Fruit fly (Drosophila melanogaster) whole organism, embryonic: ENCODE results near the gene mio.

Source experiments
- Atf3 ChIP-seq: fragments of 200-800 bp; sonication (Bioruptor generic); optimal IDR thresholded peaks from 3 replicates; lab custom pipeline; 2016; ENCODE audit warnings: missing biosample characterization, missing genetic modification characterization
- Bgb ChIP-seq: fragments of 200-800 bp; sonication (Bioruptor generic); IDR thresholded peaks from 2 replicates; pipeline ENCODE4 v1.3.6; 2022; ENCODE audit warnings: missing biosample characterization, missing genetic modification characterization; ENCODE audit not compliant: partially characterized antibody
- Blimp-1 ChIP-seq: fragments of 200-800 bp; sonication (Bioruptor generic); optimal IDR thresholded peaks from 3 replicates; lab custom pipeline; 2018; ENCODE audit warnings: missing biosample characterization, missing genetic modification characterization, mild to moderate bottlenecking, moderate library complexity, missing genetic modification reagents
- CG10267 ChIP-seq: fragments of 200-800 bp; sonication (Bioruptor generic); optimal IDR thresholded peaks from 2 replicates; lab custom pipeline; 2018; ENCODE audit warnings: missing biosample characterization, mild to moderate bottlenecking, missing genetic modification characterization, moderate library complexity
- CG10431 ChIP-seq: fragments of 200-800 bp; sonication (Bioruptor generic); optimal IDR thresholded peaks from 3 replicates; lab custom pipeline; 2018; ENCODE audit warnings: missing biosample characterization, mild to moderate bottlenecking, missing genetic modification characterization
- CG10462 ChIP-seq: fragments of 200-800 bp; sonication (Bioruptor generic); optimal IDR thresholded peaks from 2 replicates; lab custom pipeline; 2016; ENCODE audit warnings: missing biosample characterization, missing genetic modification characterization
- CG13296 ChIP-seq: fragments of 200-800 bp; sonication (Bioruptor generic); optimal IDR thresholded peaks from 3 replicates; lab custom pipeline; 2018; ENCODE audit warnings: missing biosample characterization, mild to moderate bottlenecking, missing genetic modification characterization
- CG1529 ChIP-seq: fragments of 200-800 bp; sonication (Bioruptor generic); optimal IDR thresholded peaks from 3 replicates; lab custom pipeline; 2018; ENCODE audit warnings: missing biosample characterization, missing genetic modification characterization
- CG15479 ChIP-seq: fragments of 200-800 bp; sonication (Bioruptor generic); optimal IDR thresholded peaks from 3 replicates; lab custom pipeline; 2019; ENCODE audit warnings: missing biosample characterization, mild to moderate bottlenecking, missing genetic modification characterization, moderate library complexity
- CG1602 ChIP-seq: fragments of 200-800 bp; sonication (Bioruptor generic); optimal IDR thresholded peaks from 3 replicates; lab custom pipeline; 2016; ENCODE audit warnings: missing biosample characterization, missing genetic modification characterization
- CG1647 ChIP-seq: fragments of 200-800 bp; sonication (Bioruptor generic); optimal IDR thresholded peaks from 3 replicates; lab custom pipeline; 2016; ENCODE audit warnings: missing biosample characterization, missing genetic modification characterization
- CG17568 ChIP-seq: fragments of 200-800 bp; sonication (Bioruptor generic); optimal IDR thresholded peaks from 2 replicates; lab custom pipeline; 2018; ENCODE audit warnings: missing biosample characterization, mild to moderate bottlenecking, missing genetic modification characterization, moderate library complexity
- CG17829 ChIP-seq: fragments of 200-800 bp; optimal IDR thresholded peaks from 2 replicates; lab custom pipeline; 2019; ENCODE audit warnings: missing biosample characterization, mild to moderate bottlenecking, missing genetic modification characterization, moderate library complexity
- CG18619 ChIP-seq: fragments of 200-800 bp; sonication (Bioruptor generic); optimal IDR thresholded peaks from 3 replicates; lab custom pipeline; 2017; ENCODE audit warnings: missing biosample characterization, mild to moderate bottlenecking, missing genetic modification characterization
- CG2129 ChIP-seq: fragments of 200-800 bp; sonication (Bioruptor generic); IDR thresholded peaks from 2 replicates; pipeline ENCODE4 v1.3.6; 2022; ENCODE audit warnings: missing biosample characterization, missing genetic modification characterization; ENCODE audit not compliant: partially characterized antibody
- CG33557 ChIP-seq: fragments of 200-800 bp; sonication (Bioruptor generic); optimal IDR thresholded peaks from 2 replicates; lab custom pipeline; 2019; ENCODE audit warnings: missing biosample characterization, mild to moderate bottlenecking, missing genetic modification characterization, moderate library complexity
- CG34224 ChIP-seq: fragments of 200-800 bp; sonication (Bioruptor generic); IDR thresholded peaks from 3 replicates; pipeline ENCODE4 v1.3.6; 2022; ENCODE audit warnings: missing biosample characterization, missing genetic modification characterization; ENCODE audit not compliant: partially characterized antibody
- CG4328 ChIP-seq: fragments of 200-800 bp; sonication (Bioruptor generic); optimal IDR thresholded peaks from 3 replicates; lab custom pipeline; 2017; ENCODE audit warnings: missing biosample characterization, missing genetic modification reagents, missing genetic modification characterization
- CG4404 ChIP-seq: fragments of 200-800 bp; sonication (Bioruptor generic); IDR thresholded peaks from 2 replicates; pipeline ENCODE4 v1.3.6; 2022; ENCODE audit warnings: missing biosample characterization, missing genetic modification characterization
- CG4707 ChIP-seq: fragments of 200-800 bp; sonication (Bioruptor generic); optimal IDR thresholded peaks from 2 replicates; lab custom pipeline; 2018; ENCODE audit warnings: missing biosample characterization, mild to moderate bottlenecking, missing genetic modification characterization, moderate library complexity
- CG6175 ChIP-seq: fragments of 200-800 bp; sonication (Bioruptor generic); IDR thresholded peaks from 3 replicates; pipeline ENCODE4 v1.3.6; 2022; ENCODE audit warnings: missing biosample characterization, missing genetic modification characterization
- CG6654 ChIP-seq: fragments of 200-800 bp; sonication (Bioruptor generic); optimal IDR thresholded peaks from 2 replicates; lab custom pipeline; 2017; ENCODE audit warnings: missing biosample characterization, mild to moderate bottlenecking, missing genetic modification characterization
- CG7745 ChIP-seq: fragments of 200-800 bp; sonication (Bioruptor generic); optimal IDR thresholded peaks from 2 replicates; lab custom pipeline; 2018; ENCODE audit warnings: missing biosample characterization, mild to moderate bottlenecking, missing genetic modification characterization, moderate library complexity
- CG7928 ChIP-seq: fragments of 200-800 bp; sonication (Bioruptor generic); optimal IDR thresholded peaks from 2 replicates; lab custom pipeline; 2017; ENCODE audit warnings: missing biosample characterization, mild to moderate bottlenecking, missing genetic modification characterization
- CG7963 ChIP-seq: fragments of 200-800 bp; sonication (Bioruptor generic); IDR thresholded peaks from 3 replicates; pipeline ENCODE4 v1.3.6; 2022; ENCODE audit warnings: missing biosample characterization, missing genetic modification characterization; ENCODE audit not compliant: partially characterized antibody
- CTCF ChIP-seq: fragments of 200-800 bp; sonication (Bioruptor generic); optimal IDR thresholded peaks from 2 replicates; lab custom pipeline; 2017; ENCODE audit warnings: missing biosample characterization, mild to moderate bottlenecking, missing genetic modification characterization, moderate library complexity
- D19A ChIP-seq: fragments of 200-800 bp; optimal IDR thresholded peaks from 3 replicates; lab custom pipeline; 2019; ENCODE audit warnings: missing biosample characterization, mild to moderate bottlenecking, missing genetic modification characterization, moderate library complexity
- Ets97D ChIP-seq: fragments of 200-800 bp; sonication (Bioruptor generic); optimal IDR thresholded peaks from 3 replicates; lab custom pipeline; 2016; ENCODE audit warnings: missing biosample characterization, missing genetic modification characterization
- Hr3 ChIP-seq: fragments of 200-800 bp; sonication (Bioruptor generic); optimal IDR thresholded peaks from 3 replicates; lab custom pipeline; 2016; ENCODE audit warnings: missing biosample characterization, missing genetic modification characterization
- Lpt ChIP-seq: fragments of >200 bp; optimal IDR thresholded peaks from 2 replicates; lab custom pipeline; 2018; ENCODE audit warnings: missing biosample characterization, missing genetic modification characterization
- MTF-1 ChIP-seq: fragments of 200-800 bp; sonication (Bioruptor generic); optimal IDR thresholded peaks from 2 replicates; lab custom pipeline; 2018; ENCODE audit warnings: missing biosample characterization, mild to moderate bottlenecking, missing genetic modification characterization, borderline replicate concordance
- Nf-YB ChIP-seq: fragments of 200-800 bp; sonication (Bioruptor generic); optimal IDR thresholded peaks from 3 replicates; lab custom pipeline; 2019; ENCODE audit warnings: missing biosample characterization, mild to moderate bottlenecking, missing genetic modification characterization, moderate library complexity
- Ravus ChIP-seq: fragments of 200-800 bp; sonication (Bioruptor generic); IDR thresholded peaks from 2 replicates; pipeline ENCODE4 v1.3.6; 2022; ENCODE audit warnings: missing biosample characterization, missing genetic modification characterization
- Sry-δ ChIP-seq: fragments of 200-800 bp; sonication (Bioruptor generic); optimal IDR thresholded peaks from 2 replicates; lab custom pipeline; 2016; ENCODE audit warnings: missing biosample characterization, missing genetic modification characterization
- chn ChIP-seq: fragments of 200-800 bp; sonication (Bioruptor generic); optimal IDR thresholded peaks from 2 replicates; lab custom pipeline; 2016; ENCODE audit warnings: missing biosample characterization, missing genetic modification characterization
- crc ChIP-seq: fragments of 200-800 bp; sonication (Bioruptor generic); optimal IDR thresholded peaks from 2 replicates; lab custom pipeline; 2016; ENCODE audit warnings: missing biosample characterization, missing genetic modification characterization
- emc ChIP-seq: fragments of 200-800 bp; sonication (Bioruptor generic); optimal IDR thresholded peaks from 2 replicates; lab custom pipeline; 2016; ENCODE audit warnings: missing biosample characterization, missing genetic modification characterization
- fd3F ChIP-seq: fragments of 200-800 bp; sonication (Bioruptor generic); optimal IDR thresholded peaks from 2 replicates; lab custom pipeline; 2018; ENCODE audit warnings: missing biosample characterization, mild to moderate bottlenecking, missing genetic modification characterization, moderate library complexity
- gem ChIP-seq: fragments of 200-800 bp; sonication (Bioruptor generic); optimal IDR thresholded peaks from 2 replicates; lab custom pipeline; 2019; ENCODE audit warnings: missing biosample characterization, mild to moderate bottlenecking, missing genetic modification characterization, moderate library complexity
- lab ChIP-seq: fragments of 200-800 bp; sonication (Bioruptor generic); optimal IDR thresholded peaks from 3 replicates; lab custom pipeline; 2017; ENCODE audit warnings: missing biosample characterization, missing genetic modification characterization, mild to moderate bottlenecking, moderate library complexity, missing genetic modification reagents
- lov ChIP-seq, 2 experiments: fragments of 200-800 bp in 1 of 2; fragments of >200 bp in 1 of 2; sonication (Bioruptor generic) in 1 of 2; IDR thresholded peaks in 1 of 2; optimal IDR thresholded peaks in 1 of 2; 2 replicates in 1 of 2; 3 replicates in 1 of 2; pipeline versions ENCODE4 v1.3.6 to Lab custom; 2017 to 2022; ENCODE audit warnings: missing biosample characterization in 1 of 2, missing genetic modification characterization in 1 of 2
- org-1 ChIP-seq: fragments of 200-800 bp; sonication (Bioruptor generic); optimal IDR thresholded peaks from 2 replicates; lab custom pipeline; 2017; ENCODE audit warnings: missing biosample characterization, missing genetic modification characterization
- repo ChIP-seq: fragments of 200-800 bp; sonication (Bioruptor generic); optimal IDR thresholded peaks from 2 replicates; lab custom pipeline; 2016; ENCODE audit warnings: missing biosample characterization, missing genetic modification characterization
- ro ChIP-seq: fragments of 200-800 bp; sonication (Bioruptor generic); IDR thresholded peaks from 2 replicates; pipeline ENCODE4 v1.3.6; 2022; ENCODE audit warnings: missing biosample characterization, missing genetic modification characterization
- seq ChIP-seq: fragments of 200-800 bp; sonication (Bioruptor generic); IDR thresholded peaks from 2 replicates; pipeline ENCODE4 v1.3.6; 2022; ENCODE audit warnings: missing biosample characterization, missing genetic modification characterization
- sim ChIP-seq: fragments of 200-800 bp; sonication (Bioruptor generic); IDR thresholded peaks from 2 replicates; pipeline ENCODE4 v1.3.6; 2022; ENCODE audit warnings: missing biosample characterization, missing genetic modification characterization
- sug ChIP-seq: fragments of 200-800 bp; optimal IDR thresholded peaks from 2 replicates; lab custom pipeline; 2019; ENCODE audit warnings: missing biosample characterization, mild to moderate bottlenecking, missing genetic modification characterization, moderate library complexity
- tx ChIP-seq: fragments of 200-800 bp; sonication (Bioruptor generic); optimal IDR thresholded peaks from 2 replicates; lab custom pipeline; 2016; ENCODE audit warnings: missing biosample characterization, missing genetic modification characterization
- zen ChIP-seq: fragments of 200-800 bp; sonication (Bioruptor generic); optimal IDR thresholded peaks from 3 replicates; lab custom pipeline; 2018; ENCODE audit warnings: missing biosample characterization, mild to moderate bottlenecking, missing genetic modification characterization, moderate library complexity
- zfh2 ChIP-seq: fragments of 200-800 bp; sonication (Bioruptor generic); optimal IDR thresholded peaks from 2 replicates; lab custom pipeline; 2016; ENCODE audit warnings: missing biosample characterization, missing genetic modification characterization

The mio gene

DNA sequence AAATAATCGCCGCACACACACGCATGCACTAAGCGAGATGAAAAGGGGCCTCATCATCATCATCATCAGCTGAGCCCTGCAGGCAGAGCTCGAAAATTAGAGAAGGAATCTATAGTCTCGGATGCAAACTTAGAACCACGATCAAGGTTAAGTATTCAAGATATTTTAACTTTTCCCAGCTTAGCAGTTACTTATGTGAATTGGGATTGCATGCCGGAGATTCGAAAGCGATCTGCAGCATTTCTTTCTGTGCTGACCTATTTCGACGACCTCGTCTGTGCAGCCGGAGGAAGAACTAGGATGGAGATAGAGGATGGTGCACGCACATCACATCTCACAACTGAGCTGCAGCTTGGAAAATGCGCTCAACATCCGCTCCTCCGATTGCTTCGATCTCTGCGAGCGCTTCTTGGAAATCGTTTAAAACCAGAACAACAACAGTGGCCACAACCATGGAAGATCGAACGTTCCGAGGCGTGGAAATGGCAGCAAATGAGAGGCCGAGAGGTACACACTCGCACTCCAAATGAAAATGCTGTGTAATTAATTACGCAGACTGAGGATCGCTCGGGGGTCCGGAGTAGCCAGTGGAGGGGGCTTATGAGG is 34.3 kb upstream of the mio start (continued):
- TF ChIP-seq seq (GFP tag; lab: Robert Waterston, UW) (no peak), ro (GFP tag; lab: Robert Waterston, UW) (peak; percentile 34; the same call in 1 of the 2 replicates), Ravus (GFP tag; lab: Robert Waterston, UW) (no peak), zen (tag; lab: Kevin White, UChicago) (peak; percentile 79), CG2129 (no peak), crc (GFP tag; lab: Kevin White, UChicago) (no peak), D19A (tag; lab: Kevin White, UChicago) (peak; percentile 70), CG17568 (GFP tag; lab: Kevin White, UChicago) (peak; percentile 40), repo (GFP tag; lab: Kevin White, UChicago) (peak; percentile 50), Lpt (no peak), Hr3 (peak; percentile 50), chn (GFP tag; lab: Kevin White, UChicago) (peak; percentile 86), CG18619 (peak; percentile 25), CG17829 (tag; lab: Kevin White, UChicago) (peak; percentile 85), CG6175 (no peak), fd3F (no peak), zfh2 (no peak), gem (tag; lab: Kevin White, UChicago) (peak; percentile 77), lab (no peak), Bgb (GFP tag; lab: Robert Waterston, UW) (no peak), CTCF (GFP tag; lab: Kevin White, UChicago) (no peak), CG1647 (GFP tag; lab: Kevin White, UChicago) (peak; percentile 27), MTF-1 (GFP tag; lab: Kevin White, UChicago) (peak; percentile 50), CG4707 (GFP tag; lab: Kevin White, UChicago) (peak; percentile 44), CG10462 (GFP tag; lab: Kevin White, UChicago) (peak; percentile 12), CG7963 (no peak), CG7928 (no peak), CG15479 (GFP tag; lab: Kevin White, UChicago) (no peak), CG10431 (GFP tag; lab: Kevin White, UChicago) (no peak), CG6654 (GFP tag; lab: Kevin White, UChicago) (peak; percentile 10), CG13296 (GFP tag; lab: Kevin White, UChicago) (no peak), CG7745 (peak; percentile 59), CG4404 (peak; percentile 92), Blimp-1 (GFP tag; lab: Kevin White, UChicago) (peak; percentile 33), emc (no peak), Atf3 (GFP tag; lab: Kevin White, UChicago) (peak; percentile 73), CG34224 (GFP tag; lab: Robert Waterston, UW) (no peak), sim (GFP tag; lab: Robert Waterston, UW) (peak; percentile 83), CG33557 (peak; percentile 91), Sry-δ (GFP tag; lab: Kevin White, UChicago) (peak; percentile 7), Ets97D (no peak), Nf-YB (GFP tag; lab: Kevin White, UChicago) (peak; percentile 45), CG4328 (no peak), org-1 (GFP tag; lab: Kevin White, UChicago) (peak; percentile 75), lov (optimal IDR thresholded peaks at IDR 0.05; lab: Kevin White, UChicago) (no peak), lov (GFP tag; IDR thresholded peaks at IDR 0.05; lab: Robert Waterston, UW) (peak; percentile 73; the same call in 1 of the 3 replicates), tx (peak; percentile 37), sug (tag; lab: Kevin White, UChicago) (no peak), CG10267 (tag; lab: Kevin White, UChicago) (peak; percentile 83), CG1529 (GFP tag; lab: Kevin White, UChicago) (peak; percentile 47), CG1602 (peak; percentile 65)
